Worm (Caenorhabditis elegans) whole organism, mixed stage, embryonic: ENCODE data around the gene dot-1.5.

ENCODE experiments used
- lin-13 ChIP-seq: fragments of 150-350 bp; optimal IDR thresholded peaks from 2 replicates; lab custom pipeline; 2014; ENCODE audit warnings: missing biosample characterization, missing genetic modification characterization
- mep-1 ChIP-seq: fragments of 150-350 bp; optimal IDR thresholded peaks from 2 replicates; lab custom pipeline; 2017; ENCODE audit warnings: missing biosample characterization, missing genetic modification reagents, missing genetic modification characterization, inconsistent platforms
- nhr-28 ChIP-seq: fragments of 150-350 bp; optimal IDR thresholded peaks from 2 replicates; lab custom pipeline; 2014; ENCODE audit warnings: missing biosample characterization, missing genetic modification characterization

ce11 chrX:1880665-1881064 is 36.6 kb upstream of the dot-1.5 start:
- peak; percentile 47 for TF ChIP-seq nhr-28
- TF ChIP-seq lin-13, result peak; percentile 55
- peak; percentile 39 for TF ChIP-seq mep-1 (tag; lab: Kevin White, UChicago)
